Worm (Caenorhabditis elegans) whole organism, midembryonic: ENCODE data around the gene B0284.3.

ENCODE experiments used
- T22C8.4 ChIP-seq: fragments of 200-800 bp; sonication (Bioruptor generic); IDR thresholded peaks from 2 replicates; pipeline ENCODE4 v1.3.6; 2022; ENCODE audit warnings: missing genetic modification characterization, missing compliant biosample characterization
- cog-1 ChIP-seq: sonication (generic microtip); optimal IDR thresholded peaks from 2 replicates; lab custom pipeline; 2016; ENCODE audit warnings: missing genetic modification characterization, missing compliant biosample characterization
- flt-1 ChIP-seq: fragments of 200-800 bp; sonication (Bioruptor generic); IDR thresholded peaks from 2 replicates; pipeline ENCODE4 v1.3.6; 2022; ENCODE audit warnings: missing genetic modification characterization, missing compliant biosample characterization
- klf-2 ChIP-seq: fragments of 200-800 bp; sonication (Bioruptor generic); conservative IDR thresholded peaks from 2 replicates; pipeline ENCODE4 v1.3.6; 2022; ENCODE audit warnings: missing genetic modification reagents, missing genetic modification characterization, missing compliant biosample characterization
- med-1 ChIP-seq: sonication (generic microtip); optimal IDR thresholded peaks from 2 replicates; lab custom pipeline; 2017; ENCODE audit warnings: missing genetic modification characterization, mild to moderate bottlenecking, missing compliant biosample characterization, antibody characterized with exemption, missing genetic modification reagents; ENCODE audit not compliant: insufficient read depth
- ref-1 ChIP-seq: fragments of 200-800 bp; sonication (Bioruptor generic); conservative IDR thresholded peaks from 2 replicates; pipeline ENCODE4 v1.3.6; 2022; ENCODE audit warnings: missing genetic modification reagents, missing genetic modification characterization, missing compliant biosample characterization
- tab-1 ChIP-seq: fragments of 200-800 bp; sonication (Bioruptor generic); IDR thresholded peaks from 2 replicates; pipeline ENCODE4 v1.3.6; 2022; ENCODE audit warnings: missing genetic modification characterization, missing compliant biosample characterization
- ztf-23 ChIP-seq: fragments of 200-800 bp; sonication (Bioruptor generic); IDR thresholded peaks from 2 replicates; pipeline ENCODE4 v1.3.6; 2022; ENCODE audit warnings: missing genetic modification reagents, missing genetic modification characterization, missing compliant biosample characterization
- ztf-29 ChIP-seq: fragments of 200-800 bp; sonication (Bioruptor generic); IDR thresholded peaks from 2 replicates; pipeline ENCODE4 v1.3.6; 2022; ENCODE audit warnings: missing genetic modification reagents, missing genetic modification characterization, missing compliant biosample characterization

Gene B0284.3

DNA sequence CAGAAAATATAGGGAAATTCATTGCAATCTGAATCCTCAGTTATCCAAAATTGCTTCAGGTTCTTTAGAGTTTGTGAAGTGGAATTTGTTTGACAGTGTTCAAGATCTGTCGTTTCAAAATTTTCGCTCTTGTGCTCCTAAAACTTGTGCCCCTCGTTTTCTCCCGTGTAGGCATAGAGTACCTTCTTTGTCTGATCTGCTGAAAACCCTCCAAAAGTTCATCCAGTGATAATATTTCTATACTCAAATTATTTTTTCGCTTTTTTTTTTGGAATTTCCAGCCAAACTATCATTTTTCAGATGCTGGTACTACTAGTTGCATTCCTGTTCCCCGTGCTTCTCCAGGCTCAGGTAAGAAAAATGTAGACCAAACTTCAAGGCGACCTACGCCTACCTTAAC is 14.9 kb upstream of the B0284.3 start, which contains the start of gene R07E5.4:
Gene R07E5.4, plus strand, starts transcription at position 301 of the 400 bp plus-strand sequence.
- TF ChIP-seq T22C8.4 (GFP tag; lab: Robert Waterston, UW) = no peak
- no peak for TF ChIP-seq ztf-23
- no peak for TF ChIP-seq ztf-29 (GFP tag; lab: Robert Waterston, UW)
- no peak for TF ChIP-seq flt-1 (GFP tag; lab: Robert Waterston, UW)
- no peak for TF ChIP-seq ref-1 (GFP tag; lab: Robert Waterston, UW)
- TF ChIP-seq med-1 (GFP tag; lab: Kevin White, UChicago) = no peak
- no peak for TF ChIP-seq klf-2 (GFP tag; lab: Robert Waterston, UW)
- TF ChIP-seq cog-1 (tag; lab: Kevin White, UChicago) = no peak
- TF ChIP-seq tab-1 (GFP tag; lab: Robert Waterston, UW) = no peak

DNA sequence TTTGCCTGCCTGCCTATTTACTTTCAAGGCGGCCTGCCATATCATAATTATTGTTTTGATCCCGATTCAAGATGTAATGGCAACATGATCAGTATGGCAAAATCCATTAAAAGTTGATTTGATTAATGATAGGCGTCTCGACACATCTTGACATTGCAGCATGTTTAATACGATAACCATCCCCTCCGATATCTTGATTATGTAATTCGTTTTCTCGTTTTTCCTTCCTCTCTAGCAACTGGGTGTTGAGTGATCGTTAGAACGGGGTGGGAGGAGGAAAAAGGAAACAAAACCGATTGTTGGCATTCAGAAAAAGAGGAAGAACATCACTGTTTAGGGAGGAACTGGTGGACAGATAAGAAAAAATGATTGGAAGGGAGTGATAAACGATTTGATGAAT is 12.3 kb upstream of the B0284.3 start:
- TF ChIP-seq ztf-29 (GFP tag; lab: Robert Waterston, UW) (no peak), ref-1 (GFP tag; lab: Robert Waterston, UW) (no peak), med-1 (GFP tag; lab: Kevin White, UChicago) (no peak), flt-1 (GFP tag; lab: Robert Waterston, UW) (no peak), ztf-23 (no peak), T22C8.4 (GFP tag; lab: Robert Waterston, UW) (no peak), klf-2 (GFP tag; lab: Robert Waterston, UW) (no peak), cog-1 (tag; lab: Kevin White, UChicago) (no peak), tab-1 (GFP tag; lab: Robert Waterston, UW) (no peak)

DNA sequence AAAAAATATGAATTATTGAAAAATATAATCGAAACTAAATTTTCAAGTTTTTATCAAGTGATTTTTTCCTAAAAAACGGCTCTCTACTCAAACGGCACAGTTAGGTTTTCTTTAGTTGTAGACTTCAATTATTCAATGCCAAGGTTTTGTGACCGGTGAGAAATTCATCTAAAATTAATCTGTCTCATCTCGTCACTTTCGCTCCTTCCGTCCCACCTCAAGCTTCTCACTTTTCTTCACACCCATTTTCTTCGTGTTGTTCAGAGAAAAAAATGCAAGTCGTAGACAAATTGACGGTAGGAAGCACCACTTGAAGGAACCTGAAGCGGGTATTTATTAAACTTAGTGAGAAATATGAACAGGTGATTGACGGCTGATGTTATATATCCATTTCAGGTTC is 11.7 kb upstream of the B0284.3 start:
- TF ChIP-seq T22C8.4 (GFP tag; lab: Robert Waterston, UW) (no peak), ref-1 (GFP tag; lab: Robert Waterston, UW) (no peak), cog-1 (tag; lab: Kevin White, UChicago) (no peak), ztf-23 (no peak), flt-1 (GFP tag; lab: Robert Waterston, UW) (no peak), med-1 (GFP tag; lab: Kevin White, UChicago) (no peak), ztf-29 (GFP tag; lab: Robert Waterston, UW) (no peak), klf-2 (GFP tag; lab: Robert Waterston, UW) (no peak), tab-1 (GFP tag; lab: Robert Waterston, UW) (no peak)

DNA sequence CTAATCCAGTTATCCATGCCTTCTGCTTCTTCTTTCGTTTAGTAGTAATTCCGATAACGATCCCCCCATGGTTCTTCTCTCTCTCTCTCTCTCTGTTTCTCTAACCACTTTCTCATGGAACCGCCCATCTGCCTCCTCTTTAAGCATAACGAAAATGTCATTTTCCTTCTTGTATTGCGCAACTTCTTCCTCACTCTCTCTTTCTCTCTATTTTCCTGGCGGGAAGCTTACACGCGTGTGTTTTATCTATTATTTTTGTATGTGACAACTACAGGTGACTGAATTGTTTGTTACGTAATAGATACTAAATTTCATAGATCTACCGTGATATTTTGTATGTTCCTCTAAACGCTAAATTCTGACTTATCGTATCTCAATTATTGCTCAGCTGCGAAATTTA is 10.8 kb upstream of the B0284.3 start:
- no peak for TF ChIP-seq med-1 (GFP tag; lab: Kevin White, UChicago)
- no peak for TF ChIP-seq klf-2 (GFP tag; lab: Robert Waterston, UW)
- no peak for TF ChIP-seq T22C8.4 (GFP tag; lab: Robert Waterston, UW)
- TF ChIP-seq ztf-29 (GFP tag; lab: Robert Waterston, UW) = no peak
- TF ChIP-seq cog-1 (tag; lab: Kevin White, UChicago) = no peak
- TF ChIP-seq ztf-23 = no peak
- no peak for TF ChIP-seq tab-1 (GFP tag; lab: Robert Waterston, UW)
- TF ChIP-seq ref-1 (GFP tag; lab: Robert Waterston, UW) = no peak
- no peak for TF ChIP-seq flt-1 (GFP tag; lab: Robert Waterston, UW)

DNA sequence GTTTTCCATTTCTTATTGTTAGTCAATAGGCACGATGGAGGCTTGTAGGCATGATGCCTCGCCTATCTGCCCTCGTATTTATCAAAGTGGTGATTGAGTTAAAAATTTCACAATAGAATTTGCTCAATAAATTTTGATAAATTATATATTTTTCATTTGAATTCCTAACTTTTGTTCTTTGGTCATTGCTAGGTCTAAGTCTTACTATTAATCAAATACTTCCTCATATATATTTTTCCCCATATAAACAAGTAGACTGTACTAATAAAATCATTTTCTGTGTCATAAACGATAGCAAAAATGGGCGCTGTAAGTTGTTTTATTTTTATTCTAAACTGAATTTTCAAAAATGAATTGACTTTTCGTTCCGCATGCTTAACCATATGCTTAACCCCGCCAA is 4.9 kb upstream of the B0284.3 start, which contains the start of gene pals-28:
Gene pals-28, plus strand, starts transcription at position 301 of the 400 bp plus-strand sequence.
- TF ChIP-seq med-1 (GFP tag; lab: Kevin White, UChicago) = no peak
- no peak for TF ChIP-seq flt-1 (GFP tag; lab: Robert Waterston, UW)
- no peak for TF ChIP-seq klf-2 (GFP tag; lab: Robert Waterston, UW)
- no peak for TF ChIP-seq tab-1 (GFP tag; lab: Robert Waterston, UW)
- no peak for TF ChIP-seq ztf-23
- no peak for TF ChIP-seq ref-1 (GFP tag; lab: Robert Waterston, UW)
- TF ChIP-seq ztf-29 (GFP tag; lab: Robert Waterston, UW) = no peak
- TF ChIP-seq T22C8.4 (GFP tag; lab: Robert Waterston, UW) = no peak
- TF ChIP-seq cog-1 (tag; lab: Kevin White, UChicago) = no peak

DNA sequence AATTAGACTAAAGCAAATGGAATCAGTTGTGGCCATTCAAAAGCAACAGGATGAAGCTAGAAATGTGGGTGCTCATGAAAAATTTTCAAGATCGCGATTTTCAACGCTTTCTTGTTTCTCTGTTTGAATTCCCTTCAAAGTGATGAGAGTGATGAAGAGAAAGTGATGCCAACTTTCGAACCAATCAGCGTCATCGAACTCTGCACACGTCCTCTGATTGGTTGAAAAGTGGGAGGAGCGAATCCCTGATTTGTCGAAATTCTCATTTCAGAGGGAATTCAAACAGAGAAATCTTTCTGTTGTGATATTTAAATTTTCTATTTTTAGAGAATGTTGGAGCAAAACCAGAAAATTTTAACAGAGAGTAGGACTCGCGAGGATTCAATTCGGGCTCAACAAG is 2.5 kb upstream of the B0284.3 start:
- no peak for TF ChIP-seq klf-2 (GFP tag; lab: Robert Waterston, UW)
- TF ChIP-seq tab-1 (GFP tag; lab: Robert Waterston, UW) = no peak
- TF ChIP-seq ref-1 (GFP tag; lab: Robert Waterston, UW) = no peak
- TF ChIP-seq ztf-29 (GFP tag; lab: Robert Waterston, UW) = no peak
- TF ChIP-seq med-1 (GFP tag; lab: Kevin White, UChicago) = no peak
- TF ChIP-seq ztf-23 = no peak
- TF ChIP-seq T22C8.4 (GFP tag; lab: Robert Waterston, UW) = no peak
- no peak for TF ChIP-seq flt-1 (GFP tag; lab: Robert Waterston, UW)
- no peak for TF ChIP-seq cog-1 (tag; lab: Kevin White, UChicago)

DNA sequence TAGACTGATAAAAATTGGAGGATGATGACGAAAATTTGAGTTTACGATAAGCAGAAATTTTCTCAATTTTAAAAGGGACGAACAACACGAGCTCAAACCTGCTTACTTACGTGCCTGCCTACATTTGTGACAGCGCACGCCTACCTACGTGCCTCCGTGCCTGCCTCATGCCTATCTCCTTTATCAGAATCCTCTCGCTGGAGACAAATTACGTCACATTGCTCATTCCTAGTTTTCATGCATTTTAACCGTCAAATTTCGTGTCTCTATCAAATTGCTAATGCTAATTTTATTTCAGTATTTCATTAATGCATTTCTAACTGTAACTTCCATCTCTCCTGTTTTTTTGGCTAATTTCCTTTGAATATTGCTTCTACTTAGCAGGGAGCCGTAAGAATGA is 1.7 kb upstream of the B0284.3 start, which contains the start of gene pals-27:
Gene pals-27, plus strand, starts transcription at position 301 of the 400 bp plus-strand sequence.
- TF ChIP-seq ztf-29 (GFP tag; lab: Robert Waterston, UW) (no peak), ztf-23 (no peak), klf-2 (GFP tag; lab: Robert Waterston, UW) (no peak), med-1 (GFP tag; lab: Kevin White, UChicago) (no peak), cog-1 (tag; lab: Kevin White, UChicago) (no peak), tab-1 (GFP tag; lab: Robert Waterston, UW) (no peak), T22C8.4 (GFP tag; lab: Robert Waterston, UW) (no peak), flt-1 (GFP tag; lab: Robert Waterston, UW) (no peak), ref-1 (GFP tag; lab: Robert Waterston, UW) (no peak)

DNA sequence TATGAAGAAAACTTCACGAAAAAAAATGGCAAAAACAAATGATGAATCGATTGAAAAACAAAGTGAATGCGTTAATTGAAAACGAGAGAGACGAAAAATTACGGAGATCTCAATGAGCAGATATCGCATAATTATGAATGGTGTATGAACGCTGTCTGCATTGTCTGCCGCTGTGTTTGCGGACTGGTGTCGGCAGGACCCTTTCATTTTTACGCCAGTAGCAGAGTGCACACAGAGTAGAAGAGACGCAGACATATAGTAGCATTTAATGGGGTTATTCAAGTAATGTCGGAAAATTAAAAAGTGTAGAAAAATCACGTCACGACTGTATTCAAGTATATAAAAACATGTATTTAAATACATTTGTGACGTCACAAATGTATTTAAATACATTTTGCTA is 1.2 kb upstream of the B0284.3 start:
- peak; percentile 11 for TF ChIP-seq cog-1 (tag; lab: Kevin White, UChicago)
- TF ChIP-seq med-1 (GFP tag; lab: Kevin White, UChicago) = no peak

DNA sequence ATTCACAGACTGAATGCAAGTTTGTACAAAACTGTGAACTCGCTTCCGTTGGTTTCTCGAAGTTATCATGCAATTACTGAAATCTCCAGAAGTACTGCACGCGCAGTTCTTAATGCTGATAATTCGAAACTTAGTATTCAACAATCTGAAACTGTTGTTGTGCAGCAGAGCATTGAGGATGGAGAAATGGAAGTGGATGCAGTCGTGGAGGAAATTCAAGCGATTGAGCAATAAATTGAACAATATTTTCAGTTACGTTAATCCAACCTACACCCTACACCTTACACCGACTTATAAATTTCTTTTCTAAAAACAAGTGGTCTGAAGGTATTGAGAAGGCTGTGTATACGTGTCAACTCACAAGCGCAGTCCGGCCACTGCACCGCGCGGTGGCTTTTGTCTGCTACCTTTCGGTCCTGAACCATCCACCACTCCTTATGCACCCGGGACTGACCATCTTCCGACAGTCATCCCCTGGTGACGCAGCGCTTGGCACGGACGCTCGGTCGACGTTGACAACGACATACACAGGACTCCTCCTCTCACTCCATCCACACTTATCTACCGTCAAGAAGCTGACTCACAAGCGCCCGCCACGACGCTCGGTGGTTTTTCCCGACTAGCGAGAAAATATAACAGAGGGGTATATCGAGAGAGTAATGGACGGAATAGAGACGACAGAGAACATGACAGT is 870 bp downstream of the B0284.3 start:
- peak; percentile 83 for TF ChIP-seq tab-1 (GFP tag; lab: Robert Waterston, UW)
- TF ChIP-seq med-1 (GFP tag; lab: Kevin White, UChicago) = peak; percentile 5
- TF ChIP-seq ztf-29 (GFP tag; lab: Robert Waterston, UW) = peak; percentile 83
- peak; percentile 66 for TF ChIP-seq klf-2 (GFP tag; lab: Robert Waterston, UW)
- peak; percentile 42 for TF ChIP-seq T22C8.4 (GFP tag; lab: Robert Waterston, UW)
- TF ChIP-seq flt-1 (GFP tag; lab: Robert Waterston, UW) = peak; percentile 91
- TF ChIP-seq ref-1 (GFP tag; lab: Robert Waterston, UW) = peak; percentile 50; the same call in 1 of the 2 replicates
- TF ChIP-seq cog-1 (tag; lab: Kevin White, UChicago) = peak; percentile 56
- TF ChIP-seq ztf-23 = peak; percentile 83
